Fruit fly (Drosophila melanogaster): ENCODE data around the gene CG33658.
A peak's percentile ranks its signal among the peaks of the same experiment; 100 is the strongest.

CG33658 gene

dm6 chr3R:24870389-24871048 lies 29.6 kb upstream of the CG33658 start, which contains the start of gene CycB3:
CycB3 (minus strand) TSS chr3R:24870816.
- TF ChIP-seq ey (GFP tag; optimal IDR thresholded peaks at IDR 0.05) (peak; percentile 17), dl (GFP tag; optimal IDR thresholded peaks at IDR 0.05; ENCODE audit: insufficient read depth in 1 of 2, partially characterized antibody in 2 of 2) (no peak), Sp1 (GFP tag; optimal IDR thresholded peaks at IDR 0.05) (peak; percentile 21), CG9705 (GFP tag; optimal IDR thresholded peaks at IDR 0.05) (peak; percentile 43), OdsH (GFP tag; optimal IDR thresholded peaks at IDR 0.05) (no peak), h (GFP tag; optimal IDR thresholded peaks at IDR 0.05) (no peak), br (GFP tag; optimal IDR thresholded peaks at IDR 0.05) (no peak), pan (optimal IDR thresholded peaks at IDR 0.05) (no peak), Rel (GFP tag; optimal IDR thresholded peaks at IDR 0.05) (no peak), Rel (tag; optimal IDR thresholded peaks at IDR 0.05) (peak; percentile 50), CrebA (GFP tag; optimal IDR thresholded peaks at IDR 0.05; ENCODE audit: borderline replicate concordance) (no peak), usp (GFP tag; optimal IDR thresholded peaks at IDR 0.05) (no peak), brk (GFP tag; optimal IDR thresholded peaks at IDR 0.05) (no peak), fru (GFP tag; optimal IDR thresholded peaks at IDR 0.05) (no peak), dmrt93B (GFP tag; optimal IDR thresholded peaks at IDR 0.05) (no peak), Vsx2 (GFP tag; optimal IDR thresholded peaks at IDR 0.05; ENCODE audit: partially characterized antibody) (peak; percentile 28), Dfd (GFP tag; optimal IDR thresholded peaks at IDR 0.05) (no peak), Hnf4 (GFP tag; optimal IDR thresholded peaks at IDR 0.05) (no peak), Hr78 (GFP tag; optimal IDR thresholded peaks at IDR 0.05) (no peak), CG32264 (GFP tag; optimal IDR thresholded peaks at IDR 0.05) (no peak), sv (GFP tag; optimal IDR thresholded peaks at IDR 0.05) (no peak), sage (GFP tag; optimal IDR thresholded peaks at IDR 0.05) (no peak), rgr (GFP tag; optimal IDR thresholded peaks at IDR 0.05) (peak; percentile 33), jim (GFP tag; optimal IDR thresholded peaks at IDR 0.05) (no peak), Mio (GFP tag; optimal IDR thresholded peaks at IDR 0.05) (no peak), psq (GFP tag; optimal IDR thresholded peaks at IDR 0.05) (no peak), Abd-B (GFP tag; optimal IDR thresholded peaks at IDR 0.05) (no peak), Myc (optimal IDR thresholded peaks at IDR 0.05) (peak; percentile 58), lola (GFP tag; optimal IDR thresholded peaks at IDR 0.05) (no peak), Jra (GFP tag; optimal IDR thresholded peaks at IDR 0.05) (no peak), tai (GFP tag; optimal IDR thresholded peaks at IDR 0.05) (no peak), woc (GFP tag; optimal IDR thresholded peaks at IDR 0.05) (no peak), GATAd (GFP tag; optimal IDR thresholded peaks at IDR 0.05) (no peak), HLH106 (tag; optimal IDR thresholded peaks at IDR 0.05) (no peak), Hr83 (GFP tag; optimal IDR thresholded peaks at IDR 0.05; ENCODE audit: poor library complexity, severe bottlenecking) (no peak), Dif (GFP tag; optimal IDR thresholded peaks at IDR 0.05; ENCODE audit: partially characterized antibody) (no peak)

DNA sequence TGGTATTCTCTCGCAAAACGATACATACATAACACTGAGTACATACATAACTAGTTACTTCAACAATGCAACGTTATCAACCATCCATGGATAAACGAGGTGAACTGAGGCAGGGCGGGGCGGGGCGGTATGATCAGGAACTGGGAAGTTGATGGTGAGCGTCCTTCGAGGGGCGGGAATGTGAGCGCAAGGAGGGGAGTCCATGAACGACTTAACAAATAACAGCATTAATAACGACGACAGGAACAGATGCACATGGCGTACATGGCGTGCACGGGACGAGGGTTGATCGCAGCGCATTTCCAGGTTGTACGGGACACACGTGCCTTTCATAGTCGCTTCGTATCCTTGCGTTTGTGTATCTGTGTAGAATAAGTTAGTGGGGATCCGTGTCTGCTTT lies 27.0 kb upstream of the CG33658 start:
- TF ChIP-seq pan (optimal IDR thresholded peaks at IDR 0.05) = no peak
- TF ChIP-seq Myc (optimal IDR thresholded peaks at IDR 0.05) = no peak
- TF ChIP-seq woc (GFP tag; optimal IDR thresholded peaks at IDR 0.05) = no peak
- no peak for TF ChIP-seq br (GFP tag; optimal IDR thresholded peaks at IDR 0.05)
- no peak for TF ChIP-seq jim (GFP tag; optimal IDR thresholded peaks at IDR 0.05)
- TF ChIP-seq ey (GFP tag; optimal IDR thresholded peaks at IDR 0.05) = no peak
- no peak for TF ChIP-seq Mio (GFP tag; optimal IDR thresholded peaks at IDR 0.05)

DNA sequence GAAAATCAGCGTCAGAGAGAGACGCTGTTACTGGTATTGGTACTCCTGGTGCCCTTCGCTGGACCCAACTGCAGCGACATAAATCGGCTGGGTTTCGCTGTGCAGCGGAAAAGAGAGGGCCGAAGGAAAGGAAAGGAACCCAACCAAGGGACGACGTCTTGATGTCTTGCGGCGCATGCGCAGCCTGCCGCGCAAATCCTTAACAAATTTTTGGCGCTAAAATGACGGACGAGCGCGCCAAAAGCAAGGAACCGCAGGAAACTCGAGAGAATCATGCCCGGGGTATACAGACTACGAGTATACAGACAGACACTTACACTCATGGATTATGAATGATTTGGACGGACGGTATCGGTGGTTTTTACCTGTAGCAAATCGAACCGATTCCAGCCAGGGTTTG lies 26.0 kb upstream of the CG33658 start:
- TF ChIP-seq Sp1 (GFP tag; optimal IDR thresholded peaks at IDR 0.05) (no peak), dl (GFP tag; optimal IDR thresholded peaks at IDR 0.05; ENCODE audit: insufficient read depth in 1 of 2, partially characterized antibody in 2 of 2) (no peak), Hnf4 (GFP tag; optimal IDR thresholded peaks at IDR 0.05) (no peak), h (GFP tag; optimal IDR thresholded peaks at IDR 0.05) (no peak), CrebA (GFP tag; optimal IDR thresholded peaks at IDR 0.05; ENCODE audit: borderline replicate concordance) (no peak), OdsH (GFP tag; optimal IDR thresholded peaks at IDR 0.05) (no peak), psq (GFP tag; optimal IDR thresholded peaks at IDR 0.05) (no peak), Dif (GFP tag; optimal IDR thresholded peaks at IDR 0.05; ENCODE audit: partially characterized antibody) (no peak), sv (GFP tag; optimal IDR thresholded peaks at IDR 0.05) (no peak), foxo (GFP tag; optimal IDR thresholded peaks at IDR 0.05) (no peak), br (GFP tag; optimal IDR thresholded peaks at IDR 0.05) (no peak), Jra (GFP tag; optimal IDR thresholded peaks at IDR 0.05) (no peak), lola (GFP tag; optimal IDR thresholded peaks at IDR 0.05) (no peak), Abd-B (GFP tag; optimal IDR thresholded peaks at IDR 0.05) (no peak), sage (GFP tag; optimal IDR thresholded peaks at IDR 0.05) (no peak), GATAd (GFP tag; optimal IDR thresholded peaks at IDR 0.05) (no peak), usp (GFP tag; optimal IDR thresholded peaks at IDR 0.05) (no peak), Mio (GFP tag; optimal IDR thresholded peaks at IDR 0.05) (no peak), tai (GFP tag; optimal IDR thresholded peaks at IDR 0.05) (no peak), Dfd (GFP tag; optimal IDR thresholded peaks at IDR 0.05) (no peak)

Measured in whole organism, wandering third instar larva.